Worm (Caenorhabditis elegans) whole organism, L3 larva: ENCODE results near the gene lron-5.

Experiments
- R02D3.7 ChIP-seq: fragments of 150-350 bp; optimal IDR thresholded peaks from 2 replicates; lab custom pipeline; 2014; ENCODE audit warnings: missing biosample characterization, missing genetic modification characterization
- ZK546.5 ChIP-seq: sonication (generic microtip); optimal IDR thresholded peaks from 2 replicates; lab custom pipeline; 2017; ENCODE audit warnings: missing biosample characterization, missing genetic modification characterization
- aly-2 ChIP-seq: fragments of 150-350 bp; optimal IDR thresholded peaks from 2 replicates; lab custom pipeline; 2014; ENCODE audit warnings: missing biosample characterization, missing genetic modification characterization
- ama-1 ChIP-seq: fragments of 150-350 bp; optimal IDR thresholded peaks from 2 replicates; lab custom pipeline; 2018
- ceh-16 ChIP-seq: sonication (generic microtip); optimal IDR thresholded peaks from 2 replicates; lab custom pipeline; 2017; ENCODE audit warnings: missing biosample characterization, missing genetic modification characterization
- ceh-28 ChIP-seq: fragments of 150-350 bp; optimal IDR thresholded peaks from 2 replicates; lab custom pipeline; 2014; ENCODE audit warnings: missing biosample characterization, missing genetic modification reagents, missing genetic modification characterization
- ceh-82 ChIP-seq: fragments of 150-350 bp; optimal IDR thresholded peaks from 2 replicates; lab custom pipeline; 2014; ENCODE audit warnings: missing biosample characterization, missing genetic modification characterization
- daf-12 ChIP-seq: fragments of 150-350 bp; optimal IDR thresholded peaks from 2 replicates; lab custom pipeline; 2014; ENCODE audit warnings: missing biosample characterization, missing genetic modification reagents, missing genetic modification characterization
- egl-5 ChIP-seq: fragments of 150-350 bp; optimal IDR thresholded peaks from 2 replicates; lab custom pipeline; 2017; ENCODE audit warnings: missing biosample characterization, missing genetic modification reagents, missing genetic modification characterization, inconsistent platforms
- elt-1 ChIP-seq: fragments of 150-350 bp; optimal IDR thresholded peaks from 2 replicates; lab custom pipeline; 2014; ENCODE audit warnings: missing biosample characterization, missing genetic modification characterization
- elt-2 ChIP-seq: sonication (generic microtip); optimal IDR thresholded peaks from 2 replicates; lab custom pipeline; 2016; ENCODE audit warnings: missing genetic modification reagents, mild to moderate bottlenecking, missing genetic modification characterization, missing compliant biosample characterization
- fkh-10 ChIP-seq: sonication (generic microtip); optimal IDR thresholded peaks from 2 replicates; lab custom pipeline; 2017; ENCODE audit warnings: missing biosample characterization, missing genetic modification reagents, missing genetic modification characterization
- fos-1 ChIP-seq: fragments of 150-350 bp; optimal IDR thresholded peaks from 2 replicates; lab custom pipeline; 2014; ENCODE audit warnings: missing biosample characterization, missing genetic modification characterization
- hmg-11 ChIP-seq: sonication (generic microtip); optimal IDR thresholded peaks from 2 replicates; lab custom pipeline; 2016; ENCODE audit warnings: missing genetic modification characterization, missing compliant biosample characterization
- jun-1 ChIP-seq: fragments of 150-350 bp; optimal IDR thresholded peaks from 2 replicates; lab custom pipeline; 2014; ENCODE audit warnings: missing biosample characterization, missing genetic modification reagents, missing genetic modification characterization
- lin-15B ChIP-seq: fragments of 150-350 bp; optimal IDR thresholded peaks from 2 replicates; lab custom pipeline; 2014; ENCODE audit warnings: missing biosample characterization, missing genetic modification characterization
- lin-39 ChIP-seq: fragments of 150-350 bp; optimal IDR thresholded peaks from 2 replicates; lab custom pipeline; 2018; ENCODE audit warnings: missing biosample characterization, missing genetic modification reagents, missing genetic modification characterization
- lsy-12 ChIP-seq: sonication (generic microtip); optimal IDR thresholded peaks from 2 replicates; lab custom pipeline; 2016; ENCODE audit warnings: mild to moderate bottlenecking, missing genetic modification characterization, missing compliant biosample characterization
- mdl-1 ChIP-seq: fragments of 150-350 bp; optimal IDR thresholded peaks from 2 replicates; lab custom pipeline; 2014; ENCODE audit warnings: missing biosample characterization, missing genetic modification characterization
- mml-1 ChIP-seq: fragments of 150-350 bp; sonication (generic microtip); optimal IDR thresholded peaks from 3 replicates; lab custom pipeline; 2014; ENCODE audit warnings: missing biosample characterization, missing genetic modification characterization
- nfya-1 ChIP-seq: sonication (generic microtip); optimal IDR thresholded peaks from 2 replicates; lab custom pipeline; 2017; ENCODE audit warnings: missing genetic modification characterization, mild to moderate bottlenecking, missing compliant biosample characterization, antibody characterized with exemption, moderate library complexity; ENCODE audit not compliant: insufficient read depth
- nhr-11 ChIP-seq: fragments of 150-350 bp; optimal IDR thresholded peaks from 2 replicates; lab custom pipeline; 2014; ENCODE audit warnings: missing biosample characterization, missing genetic modification characterization
- nhr-12 ChIP-seq: fragments of 150-350 bp; optimal IDR thresholded peaks from 2 replicates; lab custom pipeline; 2014; ENCODE audit warnings: missing biosample characterization, missing genetic modification characterization
- nhr-23 ChIP-seq: fragments of 150-350 bp; optimal IDR thresholded peaks from 2 replicates; lab custom pipeline; 2014; ENCODE audit warnings: missing biosample characterization, missing genetic modification reagents, missing genetic modification characterization
- nhr-25 ChIP-seq: sonication (generic microtip); optimal IDR thresholded peaks from 2 replicates; lab custom pipeline; 2017; ENCODE audit warnings: missing biosample characterization, missing genetic modification characterization
- nhr-43 ChIP-seq: sonication (generic microtip); optimal IDR thresholded peaks from 2 replicates; lab custom pipeline; 2016; ENCODE audit warnings: mild to moderate bottlenecking, missing genetic modification characterization, missing compliant biosample characterization; ENCODE audit not compliant: poor library complexity, severe bottlenecking
- nhr-76 ChIP-seq: fragments of 150-350 bp; sonication (generic microtip); optimal IDR thresholded peaks from 5 replicates; lab custom pipeline; 2014; ENCODE audit warnings: missing biosample characterization, missing genetic modification characterization
- nhr-77 ChIP-seq: fragments of 150-350 bp; optimal IDR thresholded peaks from 2 replicates; lab custom pipeline; 2014; ENCODE audit warnings: missing biosample characterization, missing genetic modification characterization
- pha-4 ChIP-seq: fragments of 150-350 bp; optimal IDR thresholded peaks from 2 replicates; lab custom pipeline; 2014; ENCODE audit warnings: missing biosample characterization, missing genetic modification reagents, missing genetic modification characterization
- sea-2 ChIP-seq: fragments of 150-350 bp; sonication (generic microtip); optimal IDR thresholded peaks from 4 replicates; lab custom pipeline; 2014; ENCODE audit warnings: missing biosample characterization, missing genetic modification reagents, missing genetic modification characterization
- skn-1 ChIP-seq: fragments of 150-350 bp; optimal IDR thresholded peaks from 2 replicates; lab custom pipeline; 2014; ENCODE audit warnings: missing biosample characterization, missing genetic modification characterization
- snpc-4 ChIP-seq: fragments of 150-350 bp; optimal IDR thresholded peaks from 2 replicates; lab custom pipeline; 2014; ENCODE audit warnings: missing biosample characterization, missing genetic modification characterization
- tbx-2 ChIP-seq: sonication (generic microtip); optimal IDR thresholded peaks from 2 replicates; lab custom pipeline; 2016; ENCODE audit warnings: mild to moderate bottlenecking, missing genetic modification characterization, missing compliant biosample characterization
- ztf-11 ChIP-seq: fragments of 150-350 bp; optimal IDR thresholded peaks from 2 replicates; lab custom pipeline; 2014; ENCODE audit warnings: missing biosample characterization, missing genetic modification characterization
- ztf-4 ChIP-seq: fragments of 150-350 bp; optimal IDR thresholded peaks from 2 replicates; lab custom pipeline; 2014; ENCODE audit warnings: missing biosample characterization, missing genetic modification characterization

Gene lron-5

ce11 chrIII:4649363-4649768, 26.5 kb downstream of the lron-5 start (continued):
- TF ChIP-seq egl-5 (peak; percentile 88), ceh-16 (tag; lab: Kevin White, UChicago) (no peak), pha-4 (tag; lab: Kevin White, UChicago) (peak; percentile 94), ceh-82 (no peak), fos-1 (peak; percentile 28), nfya-1 (tag; lab: Kevin White, UChicago) (peak; percentile 90), tbx-2 (tag; lab: Kevin White, UChicago) (peak; percentile 74), daf-12 (tag; lab: Kevin White, UChicago) (no peak), ZK546.5 (tag; lab: Kevin White, UChicago) (no peak), fkh-10 (GFP tag; lab: Kevin White, UChicago) (peak; percentile 49), skn-1 (tag; lab: Kevin White, UChicago) (no peak), nhr-11 (tag; lab: Kevin White, UChicago) (peak; percentile 87), nhr-76 (tag; lab: Kevin White, UChicago) (peak; percentile 21), elt-2 (tag; lab: Kevin White, UChicago) (peak; percentile 96), ztf-11 (tag; lab: Kevin White, UChicago) (no peak), hmg-11 (tag; lab: Kevin White, UChicago) (peak; percentile 81), R02D3.7 (tag; lab: Kevin White, UChicago) (peak; percentile 64)

- no peak for TF ChIP-seq lin-15B (tag; lab: Kevin White, UChicago)
- TF ChIP-seq nhr-25 (tag; lab: Kevin White, UChicago), result peak; percentile 15
- no peak for TF ChIP-seq sea-2 (GFP tag; lab: Kevin White, UChicago)
- TF ChIP-seq pha-4 (tag; lab: Kevin White, UChicago), result no peak
- no peak for TF ChIP-seq ceh-16 (tag; lab: Kevin White, UChicago)
- peak; percentile 5 for TF ChIP-seq mdl-1 (tag; lab: Kevin White, UChicago)
- peak; percentile 8 for TF ChIP-seq jun-1
- peak; percentile 39 for TF ChIP-seq nhr-23 (tag; lab: Kevin White, UChicago)
- TF ChIP-seq mml-1 (tag; lab: Kevin White, UChicago), result no peak
- TF ChIP-seq aly-2 (tag; lab: Kevin White, UChicago), result no peak
- no peak for TF ChIP-seq lsy-12
- no peak for TF ChIP-seq ztf-11 (tag; lab: Kevin White, UChicago)
- TF ChIP-seq elt-2 (tag; lab: Kevin White, UChicago), result peak; percentile 63
- TF ChIP-seq fos-1, result no peak
- TF ChIP-seq nhr-76 (tag; lab: Kevin White, UChicago), result no peak
- TF ChIP-seq skn-1 (tag; lab: Kevin White, UChicago), result no peak
- no peak for TF ChIP-seq ceh-28
- TF ChIP-seq ama-1 (lab: Kevin White, UChicago), result peak; percentile 12
- TF ChIP-seq snpc-4 (tag; lab: Kevin White, UChicago), result no peak
- TF ChIP-seq hmg-11 (tag; lab: Kevin White, UChicago), result no peak
- TF ChIP-seq ceh-82, result no peak
Observed at ce11 chrIII:4649811-4650544, 27.1 kb downstream of the lron-5 start, which contains the start of gene ppm-2. Gene ppm-2 (plus strand): TSS chrIII:4650494.

ce11 chrIII:4653374-4653773, 30.5 kb downstream of the lron-5 start:
- no peak for TF ChIP-seq hmg-11 (tag; lab: Kevin White, UChicago)
- no peak for TF ChIP-seq elt-1 (tag; lab: Kevin White, UChicago)
- TF ChIP-seq ceh-16 (tag; lab: Kevin White, UChicago), result no peak
- no peak for TF ChIP-seq nhr-77 (tag; lab: Kevin White, UChicago)
- TF ChIP-seq ceh-82, result no peak
- TF ChIP-seq nfya-1 (tag; lab: Kevin White, UChicago), result no peak

DNA sequence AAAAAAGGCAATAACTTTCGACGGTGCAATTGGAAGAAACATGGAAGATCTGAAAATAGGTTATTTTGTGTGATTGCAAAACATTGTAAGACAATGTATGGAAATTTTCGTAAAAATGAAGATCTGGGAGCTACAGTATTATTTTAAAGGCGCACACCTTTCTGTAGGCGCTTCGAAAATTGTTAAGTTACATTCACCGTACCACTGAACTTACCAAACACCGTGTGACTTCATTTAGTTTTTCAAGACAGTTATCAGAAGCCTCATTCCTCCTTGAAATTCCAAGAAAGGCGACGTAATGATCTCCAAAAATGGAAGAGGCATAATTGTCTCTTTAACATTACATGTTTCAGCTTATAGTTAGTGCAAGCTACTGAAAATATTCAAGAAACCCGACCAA, 31.1 kb downstream of the lron-5 start:
- TF ChIP-seq lsy-12 (peak; percentile 27), nhr-43 (tag; lab: Kevin White, UChicago) (peak; percentile 66), ama-1 (lab: Kevin White, UChicago) (peak; percentile 19), skn-1 (tag; lab: Kevin White, UChicago) (no peak), ztf-4 (tag; lab: Kevin White, UChicago) (no peak), nhr-12 (no peak), jun-1 (no peak), lin-39 (tag; lab: Kevin White, UChicago) (no peak)
